Fruit fly (Drosophila melanogaster): Measurements from ENCODE around the gene CG42788.

DNA sequence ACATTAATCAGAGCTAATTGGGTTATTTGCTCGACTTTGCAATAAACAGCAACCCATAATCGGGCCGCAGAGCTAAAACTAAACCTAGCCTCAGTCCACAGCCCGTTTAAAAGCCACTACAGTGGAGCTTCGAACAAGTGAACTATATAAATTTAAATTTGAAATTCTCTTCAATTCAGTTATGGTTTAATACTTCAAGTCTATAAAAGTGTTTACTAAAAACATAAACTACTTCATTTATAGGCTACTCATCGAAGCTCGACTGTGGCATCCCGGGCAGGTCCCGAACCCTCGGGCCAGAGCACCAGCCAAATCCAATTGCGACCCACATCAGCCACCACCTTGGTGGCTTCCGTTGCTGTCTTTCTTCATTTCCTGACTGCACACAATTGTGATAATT is 21.6 kb downstream of the CG42788 start:
- no peak for TF ChIP-seq Myc (optimal IDR thresholded peaks at IDR 0.05)
- no peak for TF ChIP-seq h (optimal IDR thresholded peaks at IDR 0.05)
- TF ChIP-seq psq (optimal IDR thresholded peaks at IDR 0.05) = no peak
- no peak for TF ChIP-seq Sin3A (optimal IDR thresholded peaks at IDR 0.05)
- no peak for TF ChIP-seq ttk (optimal IDR thresholded peaks at IDR 0.05)
- TF ChIP-seq insv (optimal IDR thresholded peaks at IDR 0.05) = no peak
